Worm (Caenorhabditis elegans) whole organism, dauer: ENCODE measurements around the gene nhr-94.

Source experiments
- unc-62 ChIP-seq: sonication (generic microtip); optimal IDR thresholded peaks from 2 replicates; lab custom pipeline; 2017; ENCODE audit warnings: missing biosample characterization, missing genetic modification reagents, missing genetic modification characterization

The nhr-94 gene

ce11 chrV:7643416-7643815 is 42.7 kb downstream of the nhr-94 start, which contains the start of gene F07C4.11:
TSS of gene F07C4.11 (minus strand) at chrV:7643516.
- TF ChIP-seq unc-62, result no peak

- TF ChIP-seq unc-62, result no peak
Observed at ce11 chrV:7641718-7642117, 44.4 kb downstream of the nhr-94 start.

DNA sequence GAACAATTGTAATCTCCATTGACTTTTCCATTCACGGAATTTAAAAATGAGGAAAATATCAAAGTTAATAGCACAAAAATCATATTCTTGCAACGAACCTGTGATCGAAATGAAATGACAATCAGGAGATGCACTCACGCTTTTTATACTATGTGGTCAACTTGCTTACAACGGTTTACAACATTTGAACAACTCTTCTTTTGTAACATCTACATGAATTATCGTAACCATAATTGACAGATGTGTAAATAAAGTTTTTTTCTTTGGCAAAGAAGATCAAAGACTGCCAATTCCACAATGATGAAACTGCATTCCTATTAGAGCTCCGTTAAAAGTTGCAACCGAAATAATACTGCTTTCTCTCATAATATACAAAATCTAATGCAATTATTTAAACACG is 46.3 kb downstream of the nhr-94 start, which contains the start of gene F07C4.10:
F07C4.10 (minus strand) TSS at position 101 of the 400 bp plus-strand sequence.
- no peak for TF ChIP-seq unc-62

DNA sequence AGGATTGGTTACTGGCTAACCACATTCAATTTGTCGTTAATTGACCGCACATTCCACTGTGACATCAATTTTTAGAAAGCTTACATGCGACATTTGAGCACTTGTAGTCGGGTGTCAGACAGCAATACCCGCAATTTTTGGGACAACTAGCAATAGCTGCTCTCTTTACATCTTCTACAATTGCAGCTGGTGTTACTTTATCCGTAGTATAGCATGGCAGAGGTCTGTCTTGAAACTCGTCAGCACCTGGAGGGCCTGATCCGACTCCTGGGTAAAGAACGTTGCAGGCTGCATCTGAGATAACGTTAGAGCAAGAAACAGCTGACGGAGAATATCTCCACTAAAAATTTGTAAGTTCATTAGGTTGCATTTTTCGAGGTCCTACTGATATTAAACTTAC is 46.8 kb downstream of the nhr-94 start:
- no peak for TF ChIP-seq unc-62

DNA sequence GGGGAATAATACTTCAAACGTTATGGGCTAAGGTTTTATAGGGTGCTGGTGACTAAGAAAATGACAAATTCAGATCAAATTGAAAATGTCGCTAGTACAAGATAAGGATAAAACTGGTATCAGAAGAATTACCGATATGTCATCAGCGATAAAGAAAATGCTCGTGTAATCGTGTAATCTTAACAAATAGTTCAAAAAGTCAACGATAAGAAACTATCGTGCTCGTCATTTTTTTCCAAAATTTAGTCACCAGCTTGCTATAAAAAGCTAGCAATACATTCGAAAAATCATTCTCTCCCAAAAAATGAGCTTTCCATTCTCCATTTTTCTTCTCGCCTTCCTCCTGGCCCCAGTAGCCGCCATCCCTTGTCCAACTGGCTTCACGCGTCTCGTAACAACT is 48.3 kb downstream of the nhr-94 start, which contains the start of gene clec-45:
clec-45 (plus strand) TSS at position 301 of the 400 bp plus-strand sequence.
- no peak for TF ChIP-seq unc-62

- TF ChIP-seq unc-62, result no peak
Observed at ce11 chrV:7635469-7635868, 50.7 kb downstream of the nhr-94 start, which contains the start of gene srd-29. TSS of gene srd-29 (plus strand) at chrV:7635769.

DNA sequence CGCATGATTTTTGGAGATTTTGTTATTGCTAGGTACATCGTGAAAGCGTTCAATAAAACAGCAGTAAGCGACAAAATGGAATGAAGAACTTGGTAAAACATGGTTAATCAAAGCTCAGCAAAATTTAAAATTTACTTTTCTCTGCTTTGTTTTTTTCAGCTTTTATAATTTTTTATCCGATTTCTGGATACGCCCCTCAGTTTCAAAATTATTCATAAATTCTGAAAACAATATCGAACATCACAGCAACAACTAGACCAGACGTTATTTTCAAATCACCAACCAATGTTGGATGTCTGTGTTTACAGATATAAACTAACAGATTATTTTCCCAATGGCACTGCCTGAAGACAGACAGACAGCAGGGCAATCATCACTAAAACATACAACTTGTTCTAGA is 51.5 kb downstream of the nhr-94 start, which contains the start of gene srd-31:
srd-31 (minus strand) TSS at position 101 of the 400 bp plus-strand sequence.
- TF ChIP-seq unc-62, result no peak
